Worm (Caenorhabditis elegans) whole organism, L1 larva: ENCODE measurements around the gene T01B7.5.

Experiments
- Y116A8C.19 ChIP-seq: sonication (generic microtip); optimal IDR thresholded peaks from 2 replicates; lab custom pipeline; 2016; ENCODE audit warnings: missing compliant biosample characterization, missing genetic modification characterization, borderline replicate concordance
- ama-1 ChIP-seq: fragments of 150-350 bp; optimal IDR thresholded peaks from 2 replicates; lab custom pipeline; 2014
- blmp-1 ChIP-seq: fragments of 150-350 bp; optimal IDR thresholded peaks from 2 replicates; lab custom pipeline; 2014; ENCODE audit warnings: missing biosample characterization, missing genetic modification characterization
- ceh-8 ChIP-seq: fragments of 200-800 bp; sonication (Bioruptor generic); optimal IDR thresholded peaks from 2 replicates; lab custom pipeline; 2018; ENCODE audit warnings: mild to moderate bottlenecking, missing genetic modification characterization, moderate library complexity, missing compliant biosample characterization
- ceh-82 ChIP-seq, 3 experiments: fragments of 150-350 bp in 1 of 3; sonication (generic microtip) in 2 of 3; optimal IDR thresholded peaks; 2 replicates each; lab custom pipeline; 2014 to 2017; ENCODE audit warnings: missing biosample characterization in 3 of 3, missing genetic modification characterization in 3 of 3
- ceh-90 ChIP-seq: sonication (generic microtip); optimal IDR thresholded peaks from 2 replicates; lab custom pipeline; 2016; ENCODE audit warnings: missing genetic modification characterization, missing compliant biosample characterization
- dpl-1 ChIP-seq, 3 experiments: fragments of 150-350 bp in 2 of 3; sonication (generic microtip) in 1 of 3; optimal IDR thresholded peaks; 2 replicates each; lab custom pipeline; 2014 to 2017; ENCODE audit warnings: missing biosample characterization in 3 of 3, missing genetic modification characterization in 3 of 3, missing genetic modification reagents in 3 of 3
- dsc-1 ChIP-seq: sonication (generic microtip); optimal IDR thresholded peaks from 2 replicates; lab custom pipeline; 2016; ENCODE audit warnings: mild to moderate bottlenecking, missing genetic modification characterization, missing compliant biosample characterization
- efl-3 ChIP-seq: fragments of 200-800 bp; sonication (Bioruptor generic); optimal IDR thresholded peaks from 2 replicates; lab custom pipeline; 2018; ENCODE audit warnings: mild to moderate bottlenecking, missing genetic modification characterization, missing compliant biosample characterization
- egl-27 ChIP-seq, 2 experiments: fragments of 150-350 bp in 1 of 2; sonication (generic microtip); optimal IDR thresholded peaks; 3 replicates each; lab custom pipeline; 2017 to 2018; ENCODE audit warnings: missing biosample characterization in 2 of 2, missing genetic modification characterization in 2 of 2, missing genetic modification reagents in 2 of 2
- elt-2 ChIP-seq: sonication (generic microtip); optimal IDR thresholded peaks from 2 replicates; lab custom pipeline; 2016; ENCODE audit warnings: missing genetic modification characterization, mild to moderate bottlenecking, inconsistent platforms, missing compliant biosample characterization, missing genetic modification reagents
- elt-3 ChIP-seq, 6 experiments: fragments of 150-350 bp in 1 of 6; sonication (generic microtip); optimal IDR thresholded peaks; 2 replicates each; lab custom pipeline; 2017 to 2018; ENCODE audit warnings: missing biosample characterization in 6 of 6, missing genetic modification characterization in 6 of 6, inconsistent platforms in 1 of 6
- ets-5 ChIP-seq: fragments of 200-800 bp; sonication (Bioruptor generic); IDR thresholded peaks from 2 replicates; pipeline ENCODE4 v1.3.6; 2022; ENCODE audit warnings: missing genetic modification characterization, missing compliant biosample characterization
- fkh-10 ChIP-seq: sonication (generic microtip); optimal IDR thresholded peaks from 2 replicates; lab custom pipeline; 2017; ENCODE audit warnings: missing biosample characterization, missing genetic modification reagents, missing genetic modification characterization
- fkh-4 ChIP-seq: sonication (generic microtip); optimal IDR thresholded peaks from 2 replicates; lab custom pipeline; 2016; ENCODE audit warnings: missing compliant biosample characterization, missing genetic modification characterization, borderline replicate concordance
- fkh-8 ChIP-seq: sonication (generic microtip); optimal IDR thresholded peaks from 2 replicates; lab custom pipeline; 2016; ENCODE audit warnings: mild to moderate bottlenecking, missing genetic modification characterization, missing compliant biosample characterization
- hpl-2 ChIP-seq: fragments of 150-350 bp; optimal IDR thresholded peaks from 2 replicates; lab custom pipeline; 2014; ENCODE audit warnings: missing biosample characterization, missing genetic modification reagents, missing genetic modification characterization
- irx-1 ChIP-seq: sonication (generic microtip); optimal IDR thresholded peaks from 2 replicates; lab custom pipeline; 2016; ENCODE audit warnings: missing genetic modification characterization, missing compliant biosample characterization
- isw-1 ChIP-seq: fragments of 200-800 bp; sonication (Bioruptor generic); IDR thresholded peaks from 2 replicates; pipeline ENCODE4 v1.3.6; 2022; ENCODE audit warnings: missing genetic modification characterization, missing compliant biosample characterization
- lin-14 ChIP-seq: fragments of 200-800 bp; sonication (Bioruptor generic); optimal IDR thresholded peaks from 2 replicates; lab custom pipeline; 2018; ENCODE audit warnings: mild to moderate bottlenecking, missing genetic modification characterization, moderate library complexity, missing compliant biosample characterization
- lin-39 ChIP-seq: fragments of 150-350 bp; optimal IDR thresholded peaks from 2 replicates; lab custom pipeline; 2014; ENCODE audit warnings: missing biosample characterization, missing genetic modification reagents, missing genetic modification characterization
- lir-3 ChIP-seq: sonication (generic microtip); optimal IDR thresholded peaks from 2 replicates; lab custom pipeline; 2016; ENCODE audit warnings: mild to moderate bottlenecking, missing genetic modification characterization, moderate library complexity, missing compliant biosample characterization; ENCODE audit not compliant: poor library complexity
- lsy-2 ChIP-seq, 2 experiments: fragments of 150-350 bp; optimal IDR thresholded peaks; 2 replicates each; lab custom pipeline; 2014; ENCODE audit warnings: missing biosample characterization in 2 of 2, missing genetic modification characterization in 2 of 2
- mab-9 ChIP-seq: fragments of 200-800 bp; sonication (Bioruptor generic); IDR thresholded peaks from 2 replicates; pipeline ENCODE4 v1.3.6; 2022; ENCODE audit warnings: missing genetic modification reagents, missing genetic modification characterization, missing compliant biosample characterization
- mdl-1 ChIP-seq, 2 experiments: fragments of 150-350 bp; optimal IDR thresholded peaks; 2 replicates each; lab custom pipeline; 2014 to 2017; ENCODE audit warnings: missing biosample characterization in 2 of 2, missing genetic modification characterization in 2 of 2, inconsistent platforms in 1 of 2
- mef-2 ChIP-seq: fragments of 150-350 bp; optimal IDR thresholded peaks from 2 replicates; lab custom pipeline; 2014; ENCODE audit warnings: missing biosample characterization, missing genetic modification characterization
- mep-1 ChIP-seq: fragments of 150-350 bp; optimal IDR thresholded peaks from 2 replicates; lab custom pipeline; 2014; ENCODE audit warnings: missing biosample characterization, missing genetic modification characterization
- nhr-11 ChIP-seq: fragments of 150-350 bp; optimal IDR thresholded peaks from 2 replicates; lab custom pipeline; 2014; ENCODE audit warnings: missing biosample characterization, missing genetic modification characterization
- nhr-12 ChIP-seq: sonication (generic microtip); optimal IDR thresholded peaks from 2 replicates; lab custom pipeline; 2017; ENCODE audit warnings: missing biosample characterization, missing genetic modification characterization
- nhr-19 ChIP-seq: fragments of 200-800 bp; sonication (Bioruptor generic); conservative IDR thresholded peaks from 2 replicates; pipeline ENCODE4 v1.3.6; 2022; ENCODE audit warnings: missing genetic modification characterization, missing compliant biosample characterization
- nhr-20 ChIP-seq: sonication (generic microtip); optimal IDR thresholded peaks from 2 replicates; lab custom pipeline; 2016; ENCODE audit warnings: mild to moderate bottlenecking, missing genetic modification characterization, missing compliant biosample characterization
- nhr-47 ChIP-seq: sonication (generic microtip); optimal IDR thresholded peaks from 2 replicates; lab custom pipeline; 2016; ENCODE audit warnings: mild to moderate bottlenecking, missing genetic modification characterization, moderate library complexity, missing compliant biosample characterization
- nhr-71 ChIP-seq: sonication (generic microtip); optimal IDR thresholded peaks from 2 replicates; lab custom pipeline; 2016; ENCODE audit warnings: mild to moderate bottlenecking, missing genetic modification characterization, moderate library complexity, missing compliant biosample characterization
- nhr-76 ChIP-seq: sonication (generic microtip); optimal IDR thresholded peaks from 2 replicates; lab custom pipeline; 2017; ENCODE audit warnings: missing biosample characterization, missing genetic modification characterization
- nhr-77 ChIP-seq: fragments of 150-350 bp; optimal IDR thresholded peaks from 2 replicates; lab custom pipeline; 2014; ENCODE audit warnings: missing biosample characterization, missing genetic modification characterization
- nhr-84 ChIP-seq: sonication (generic microtip); optimal IDR thresholded peaks from 2 replicates; lab custom pipeline; 2017; ENCODE audit warnings: missing biosample characterization, missing genetic modification characterization
- nhr-85 ChIP-seq: sonication (generic microtip); peaks from one replicate; lab custom pipeline; 2016; ENCODE audit warnings: missing genetic modification characterization, inconsistent platforms, missing compliant biosample characterization
- nhr-90 ChIP-seq: sonication (generic microtip); optimal IDR thresholded peaks from 2 replicates; lab custom pipeline; 2016; ENCODE audit warnings: mild to moderate bottlenecking, missing genetic modification characterization, missing compliant biosample characterization; ENCODE audit not compliant: poor library complexity
- pqm-1 ChIP-seq: sonication (generic microtip); optimal IDR thresholded peaks from 3 replicates; lab custom pipeline; 2017; ENCODE audit warnings: missing biosample characterization, missing genetic modification characterization
- rnt-1 ChIP-seq: sonication (generic microtip); optimal IDR thresholded peaks from 2 replicates; lab custom pipeline; 2016; ENCODE audit warnings: mild to moderate bottlenecking, missing genetic modification characterization, moderate library complexity, missing compliant biosample characterization
- snu-23 ChIP-seq: sonication (generic microtip); optimal IDR thresholded peaks from 2 replicates; lab custom pipeline; 2016; ENCODE audit warnings: missing genetic modification characterization, missing compliant biosample characterization
- sptf-1 ChIP-seq: fragments of 150-350 bp; optimal IDR thresholded peaks from 2 replicates; lab custom pipeline; 2014; ENCODE audit warnings: missing biosample characterization, missing genetic modification characterization
- tbx-2 ChIP-seq: sonication (generic microtip); optimal IDR thresholded peaks from 2 replicates; lab custom pipeline; 2016; ENCODE audit warnings: missing genetic modification characterization, missing compliant biosample characterization
- tlp-1 ChIP-seq: fragments of 150-350 bp; optimal IDR thresholded peaks from 2 replicates; lab custom pipeline; 2014; ENCODE audit warnings: missing biosample characterization, missing genetic modification characterization
- unc-86 ChIP-seq: sonication (generic microtip); optimal IDR thresholded peaks from 2 replicates; lab custom pipeline; 2016; ENCODE audit warnings: missing genetic modification characterization, missing compliant biosample characterization
- unc-98 ChIP-seq: fragments of 200-800 bp; sonication (Bioruptor generic); IDR thresholded peaks from 2 replicates; pipeline ENCODE4 v1.3.6; 2022; ENCODE audit warnings: missing genetic modification characterization, missing compliant biosample characterization
- xbp-1 ChIP-seq: sonication (generic microtip); optimal IDR thresholded peaks from 2 replicates; lab custom pipeline; 2016; ENCODE audit warnings: missing genetic modification characterization, missing compliant biosample characterization
- zag-1 ChIP-seq: fragments of 150-350 bp; optimal IDR thresholded peaks from 2 replicates; lab custom pipeline; 2014; ENCODE audit warnings: missing biosample characterization, missing genetic modification characterization
- ztf-11 ChIP-seq, 2 experiments: sonication (generic microtip); optimal IDR thresholded peaks; 2 replicates each; lab custom pipeline; 2016 to 2017; ENCODE audit warnings: missing genetic modification characterization in 2 of 2, missing biosample characterization in 1 of 2, missing compliant biosample characterization in 1 of 2

The T01B7.5 gene

DNA sequence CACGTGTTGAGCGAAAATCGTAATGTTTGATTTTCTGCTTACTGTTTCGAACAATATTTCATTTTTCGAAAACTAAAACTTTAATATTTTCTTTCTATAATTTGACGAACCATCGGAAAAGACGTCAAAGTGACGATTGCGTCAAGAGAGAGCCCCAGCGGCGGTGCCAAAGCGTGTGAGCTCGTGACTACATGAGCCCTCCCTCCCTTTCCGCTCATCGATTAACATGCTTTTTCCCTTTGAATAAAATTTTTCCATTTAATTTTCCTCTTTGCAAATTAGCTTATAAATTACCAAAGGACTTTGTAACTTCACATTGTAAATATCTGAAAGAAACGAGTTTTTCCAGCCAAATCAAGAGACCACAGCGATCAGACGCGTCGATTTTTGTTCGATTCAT is 26.3 kb downstream of the T01B7.5 start (continued):
- TF ChIP-seq tlp-1 (tag; lab: Kevin White, UChicago) (no peak), Y116A8C.19 (no peak), nhr-11 (tag; lab: Kevin White, UChicago) (no peak), mep-1 (no peak), elt-2 (no peak), xbp-1 (tag; lab: Kevin White, UChicago) (no peak), ceh-90 (tag; lab: Kevin White, UChicago) (no peak), fkh-4 (tag; lab: Kevin White, UChicago) (no peak), nhr-85 (tag; lab: Kevin White, UChicago) (no peak), unc-98 (no peak), unc-86 (tag; lab: Kevin White, UChicago) (no peak), rnt-1 (tag; lab: Kevin White, UChicago) (peak; percentile 29), nhr-47 (tag; lab: Kevin White, UChicago) (no peak), nhr-90 (tag; lab: Kevin White, UChicago) (no peak), ceh-82 (tag; optimal IDR thresholded peaks at IDR 0.05; lab: Kevin White, UChicago) (peak in 1 of 3 experiments; percentile 10), lin-39 (tag; lab: Kevin White, UChicago) (no peak), ceh-8 (GFP tag; lab: Kevin White, UChicago) (no peak), mef-2 (tag; lab: Kevin White, UChicago) (no peak), efl-3 (no peak), mab-9 (no peak), nhr-76 (tag; lab: Kevin White, UChicago) (no peak), pqm-1 (tag; lab: Kevin White, UChicago) (no peak), nhr-84 (no peak), dpl-1 (GFP tag; optimal IDR thresholded peaks at IDR 0.05; lab: Kevin White, UChicago) (peak in 1 of 3 experiments; percentile 41), zag-1 (tag; lab: Kevin White, UChicago) (no peak), blmp-1 (no peak), ets-5 (no peak), isw-1 (GFP tag; lab: Robert Waterston, UW) (no peak), mdl-1 (tag; optimal IDR thresholded peaks at IDR 0.05; lab: Kevin White, UChicago) (no peak), hpl-2 (GFP tag; lab: Kevin White, UChicago) (no peak), fkh-8 (tag; lab: Kevin White, UChicago) (peak; percentile 59), egl-27 (tag; optimal IDR thresholded peaks at IDR 0.05; lab: Kevin White, UChicago) (no peak)

DNA sequence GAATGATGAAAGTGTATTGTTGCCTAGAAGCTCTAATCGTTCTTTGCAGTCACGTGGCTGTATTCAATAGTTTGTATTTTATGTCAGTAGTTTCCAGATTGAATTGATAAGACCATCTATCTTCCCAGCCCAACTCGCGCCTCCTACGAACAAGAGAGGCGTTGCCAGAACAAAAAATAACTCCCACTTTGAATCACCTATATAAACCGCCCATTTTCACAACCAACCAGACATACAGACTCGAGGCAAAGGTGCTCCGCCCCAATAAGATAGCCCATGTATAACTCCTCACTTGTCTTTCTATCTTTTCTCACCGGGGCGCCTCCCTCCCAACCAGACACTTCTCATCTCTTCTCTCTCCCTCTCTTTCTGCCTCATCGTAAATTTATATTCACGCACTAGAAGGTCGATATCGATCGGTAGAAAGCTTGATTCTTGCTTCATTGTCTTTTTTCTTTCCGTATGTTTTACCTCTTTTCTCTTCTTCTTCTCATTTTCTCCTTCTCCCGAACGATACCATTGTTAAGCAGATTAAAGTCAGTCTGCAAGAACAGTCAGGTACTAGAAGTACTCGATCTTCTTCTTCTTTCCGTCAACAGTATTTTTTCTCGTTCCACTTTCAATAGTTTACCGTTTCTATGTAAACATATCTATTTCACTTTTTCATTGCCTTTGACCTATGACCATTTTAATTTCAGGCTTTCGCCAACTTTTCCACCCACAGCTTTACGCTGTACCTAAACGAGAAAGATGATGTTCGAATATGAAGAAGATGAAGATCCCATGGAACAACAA is 26.9 kb downstream of the T01B7.5 start, which contains the start of gene mak-1:
Gene mak-1, plus strand, starts transcription at position 693 of the 795 bp plus-strand sequence.
- TF ChIP-seq nhr-12 (no peak), mef-2 (tag; lab: Kevin White, UChicago) (no peak), nhr-71 (peak; percentile 60), irx-1 (tag; lab: Kevin White, UChicago) (no peak), isw-1 (GFP tag; lab: Robert Waterston, UW) (no peak), lir-3 (tag; lab: Kevin White, UChicago) (peak; percentile 42), nhr-77 (tag; lab: Kevin White, UChicago) (no peak), xbp-1 (tag; lab: Kevin White, UChicago) (peak; percentile 17), ama-1 (lab: Kevin White, UChicago) (peak; percentile 55), dsc-1 (tag; lab: Kevin White, UChicago) (no peak), tbx-2 (tag; lab: Kevin White, UChicago) (peak; percentile 47), ceh-8 (GFP tag; lab: Kevin White, UChicago) (no peak), lin-14 (GFP tag; lab: Kevin White, UChicago) (peak; percentile 2), mab-9 (no peak), nhr-20 (tag; lab: Kevin White, UChicago) (peak; percentile 81), nhr-19 (GFP tag; lab: Robert Waterston, UW) (peak; percentile 61), blmp-1 (peak; percentile 56), dpl-1 (GFP tag; optimal IDR thresholded peaks at IDR 0.05; lab: Kevin White, UChicago) (peak in 1 of 3 experiments; percentile 24), lsy-2 (tag; optimal IDR thresholded peaks at IDR 0.05; lab: Kevin White, UChicago) (peak in 1 of 2 experiments; percentile 20), nhr-47 (tag; lab: Kevin White, UChicago) (peak; percentile 22), nhr-85 (tag; lab: Kevin White, UChicago) (peak; percentile 86), snu-23 (GFP tag; lab: Kevin White, UChicago) (peak; percentile 67), nhr-90 (tag; lab: Kevin White, UChicago) (peak; percentile 39), mdl-1 (tag; optimal IDR thresholded peaks at IDR 0.05; lab: Kevin White, UChicago) (peak in 1 of 2 experiments; percentile 65), sptf-1 (tag; lab: Kevin White, UChicago) (no peak), mep-1 (peak; percentile 2), hpl-2 (GFP tag; lab: Kevin White, UChicago) (no peak), ztf-11 (tag; optimal IDR thresholded peaks at IDR 0.05; lab: Kevin White, UChicago) (no peak), fkh-10 (GFP tag; lab: Kevin White, UChicago) (no peak), elt-3 (tag; optimal IDR thresholded peaks at IDR 0.05; lab: Kevin White, UChicago) (peak in 1 of 6 experiments; percentile 59)
